Fruit fly (Drosophila melanogaster) whole organism, embryonic: ENCODE measurements around the gene Blos4.
A peak's percentile ranks its signal among the peaks of the same experiment; 100 is the strongest.

Experiments used
- Atf6 ChIP-seq: fragments of 200-800 bp; sonication (Bioruptor generic); IDR thresholded peaks from 2 replicates; pipeline ENCODE4 v1.3.6; 2022; ENCODE audit warnings: missing biosample characterization, missing genetic modification characterization
- CG11247 ChIP-seq: fragments of 200-800 bp; sonication (Bioruptor generic); IDR thresholded peaks from 2 replicates; pipeline ENCODE4 v1.3.6; 2022; ENCODE audit warnings: missing biosample characterization, missing genetic modification characterization
- CG12071 ChIP-seq: fragments of 200-800 bp; sonication (Bioruptor generic); optimal IDR thresholded peaks from 3 replicates; lab custom pipeline; 2018; ENCODE audit warnings: missing biosample characterization, mild to moderate bottlenecking, missing genetic modification characterization
- CG12155 ChIP-seq: fragments of 200-800 bp; sonication (Bioruptor generic); optimal IDR thresholded peaks from 3 replicates; lab custom pipeline; 2016; ENCODE audit warnings: missing biosample characterization, missing genetic modification characterization
- CG15514 ChIP-seq: fragments of 200-800 bp; sonication (Bioruptor generic); optimal IDR thresholded peaks from 3 replicates; lab custom pipeline; 2017; ENCODE audit warnings: missing biosample characterization, missing genetic modification characterization, mild to moderate bottlenecking, moderate library complexity, missing genetic modification reagents
- CG15696 ChIP-seq: fragments of 200-800 bp; sonication (Bioruptor generic); optimal IDR thresholded peaks from 2 replicates; lab custom pipeline; 2019; ENCODE audit warnings: missing biosample characterization, mild to moderate bottlenecking, missing genetic modification characterization, moderate library complexity
- CG16815 ChIP-seq: fragments of 200-800 bp; sonication (Bioruptor generic); optimal IDR thresholded peaks from 3 replicates; lab custom pipeline; 2017; ENCODE audit warnings: missing biosample characterization, mild to moderate bottlenecking, missing genetic modification characterization
- CG18011 ChIP-seq: fragments of 200-800 bp; sonication (Bioruptor generic); optimal IDR thresholded peaks from 2 replicates; lab custom pipeline; 2017; ENCODE audit warnings: missing biosample characterization, missing genetic modification characterization, mild to moderate bottlenecking, moderate library complexity, missing genotype
- CG2712 ChIP-seq: fragments of 200-800 bp; optimal IDR thresholded peaks from 3 replicates; lab custom pipeline; 2019; ENCODE audit warnings: missing biosample characterization, mild to moderate bottlenecking, missing genetic modification characterization, moderate library complexity
- CG34376 ChIP-seq: fragments of 200-800 bp; sonication (Bioruptor generic); optimal IDR thresholded peaks from 2 replicates; lab custom pipeline; 2018; ENCODE audit warnings: missing biosample characterization, mild to moderate bottlenecking, missing genetic modification characterization
- CG43689 ChIP-seq: fragments of 200-800 bp; sonication (Bioruptor generic); IDR thresholded peaks from 2 replicates; pipeline ENCODE4 v1.3.6; 2022; ENCODE audit warnings: missing biosample characterization, missing genetic modification characterization
- CG4404 ChIP-seq: fragments of 200-800 bp; sonication (Bioruptor generic); IDR thresholded peaks from 2 replicates; pipeline ENCODE4 v1.3.6; 2022; ENCODE audit warnings: missing biosample characterization, missing genetic modification characterization
- CG4617 ChIP-seq: fragments of 200-800 bp; sonication (Bioruptor generic); optimal IDR thresholded peaks from 3 replicates; lab custom pipeline; 2016; ENCODE audit warnings: missing biosample characterization, missing genetic modification characterization, borderline replicate concordance
- CG8388 ChIP-seq: fragments of 200-800 bp; sonication (Bioruptor generic); optimal IDR thresholded peaks from 2 replicates; lab custom pipeline; 2019; ENCODE audit warnings: missing biosample characterization, mild to moderate bottlenecking, missing genetic modification characterization, moderate library complexity
- CG9609 ChIP-seq: fragments of 200-800 bp; sonication (Bioruptor generic); optimal IDR thresholded peaks from 3 replicates; lab custom pipeline; 2016; ENCODE audit warnings: missing biosample characterization, missing genetic modification characterization
- Dad ChIP-seq: fragments of 200-800 bp; sonication (Bioruptor generic); optimal IDR thresholded peaks from 3 replicates; lab custom pipeline; 2016; ENCODE audit warnings: missing biosample characterization, missing genetic modification characterization
- Dip2 ChIP-seq: fragments of 200-800 bp; sonication (Bioruptor generic); IDR thresholded peaks from 2 replicates; pipeline ENCODE4 v1.3.6; 2022; ENCODE audit warnings: missing biosample characterization, missing genetic modification characterization
- Hmx ChIP-seq: fragments of 200-800 bp; sonication (Bioruptor generic); optimal IDR thresholded peaks from 2 replicates; lab custom pipeline; 2016; ENCODE audit warnings: missing biosample characterization, missing genetic modification characterization
- Hr51 ChIP-seq, 2 experiments: fragments of 200-800 bp; sonication (Bioruptor generic); optimal IDR thresholded peaks; 2 replicates in 1 of 2; 3 replicates in 1 of 2; lab custom pipeline; 2016 to 2018; ENCODE audit warnings: missing biosample characterization in 2 of 2, missing genetic modification characterization in 2 of 2, mild to moderate bottlenecking in 1 of 2, moderate library complexity in 1 of 2
- Hr78 ChIP-seq, 2 experiments: fragments of 200-800 bp in 1 of 2; fragments of >200 bp in 1 of 2; sonication (Bioruptor generic) in 1 of 2; optimal IDR thresholded peaks; 2 replicates each; lab custom pipeline; 2017 to 2019; ENCODE audit warnings: missing biosample characterization in 2 of 2, missing genetic modification characterization in 2 of 2, mild to moderate bottlenecking in 1 of 2, moderate library complexity in 1 of 2
- Lim3 ChIP-seq: fragments of 200-800 bp; sonication (Bioruptor generic); IDR thresholded peaks from 2 replicates; pipeline ENCODE4 v1.3.6; 2022; ENCODE audit warnings: missing biosample characterization, missing genetic modification characterization
- Mrtf ChIP-seq: fragments of 200-800 bp; sonication (Bioruptor generic); IDR thresholded peaks from 3 replicates; pipeline ENCODE4 v1.3.6; 2022; ENCODE audit warnings: missing biosample characterization, missing genetic modification characterization
- Myb ChIP-seq: fragments of 200-800 bp; sonication (Bioruptor generic); optimal IDR thresholded peaks from 2 replicates; lab custom pipeline; 2016; ENCODE audit warnings: missing biosample characterization, missing genetic modification characterization
- Opbp ChIP-seq: fragments of 200-800 bp; sonication (Bioruptor generic); IDR thresholded peaks from 3 replicates; pipeline ENCODE4 v1.3.6; 2022; ENCODE audit warnings: missing biosample characterization, missing genetic modification characterization; ENCODE audit not compliant: partially characterized antibody
- Rfx ChIP-seq: fragments of 200-800 bp; sonication (Bioruptor generic); IDR thresholded peaks from 2 replicates; pipeline ENCODE4 v1.3.6; 2022; ENCODE audit warnings: missing biosample characterization, missing genetic modification characterization
- Scr ChIP-seq: fragments of 200-800 bp; sonication (Bioruptor generic); IDR thresholded peaks from 2 replicates; pipeline ENCODE4 v1.3.6; 2022; ENCODE audit warnings: missing biosample characterization, missing genetic modification characterization; ENCODE audit not compliant: partially characterized antibody
- Ssrp ChIP-seq: fragments of 200-800 bp; sonication (Bioruptor generic); optimal IDR thresholded peaks from 2 replicates; lab custom pipeline; 2018; ENCODE audit warnings: missing biosample characterization, mild to moderate bottlenecking, missing genetic modification characterization, moderate library complexity
- Taf1 ChIP-seq: fragments of 200-800 bp; sonication (Bioruptor generic); IDR thresholded peaks from 2 replicates; pipeline ENCODE4 v1.3.6; 2022; ENCODE audit warnings: missing biosample characterization, missing genetic modification characterization
- aop ChIP-seq: fragments of 200-800 bp; sonication (Bioruptor generic); IDR thresholded peaks from 2 replicates; pipeline ENCODE4 v1.3.6; 2022; ENCODE audit warnings: missing biosample characterization, missing genetic modification characterization
- btn ChIP-seq: fragments of 200-800 bp; sonication (Bioruptor generic); optimal IDR thresholded peaks from 2 replicates; lab custom pipeline; 2016; ENCODE audit warnings: missing biosample characterization, missing genetic modification characterization
- cad ChIP-seq: fragments of >200 bp; optimal IDR thresholded peaks from 2 replicates; lab custom pipeline; 2017; ENCODE audit warnings: missing biosample characterization, missing genetic modification characterization
- cg ChIP-seq: fragments of 200-800 bp; sonication (Bioruptor generic); optimal IDR thresholded peaks from 3 replicates; lab custom pipeline; 2019; ENCODE audit warnings: missing biosample characterization, mild to moderate bottlenecking, missing genetic modification characterization, moderate library complexity
- chinmo ChIP-seq: fragments of 200-800 bp; sonication (Bioruptor generic); IDR thresholded peaks from 4 replicates; pipeline ENCODE4 v1.3.6; 2022; ENCODE audit warnings: missing biosample characterization, missing genetic modification characterization; ENCODE audit not compliant: partially characterized antibody
- gcm2 ChIP-seq: fragments of 200-800 bp; sonication (Bioruptor generic); optimal IDR thresholded peaks from 2 replicates; lab custom pipeline; 2016; ENCODE audit warnings: missing biosample characterization, missing genetic modification characterization
- hb ChIP-seq: fragments of 200-800 bp; sonication (Bioruptor generic); IDR thresholded peaks from 3 replicates; pipeline ENCODE4 v1.3.6; 2022; ENCODE audit warnings: missing biosample characterization, missing genetic modification characterization; ENCODE audit not compliant: partially characterized antibody
- her ChIP-seq: fragments of 200-800 bp; sonication (Bioruptor generic); optimal IDR thresholded peaks from 2 replicates; lab custom pipeline; 2016; ENCODE audit warnings: missing biosample characterization, missing genetic modification characterization
- lilli ChIP-seq: fragments of 200-800 bp; sonication (Bioruptor generic); optimal IDR thresholded peaks from 3 replicates; lab custom pipeline; 2016; ENCODE audit warnings: missing biosample characterization, missing genetic modification characterization
- lov ChIP-seq, 2 experiments: fragments of 200-800 bp in 1 of 2; fragments of >200 bp in 1 of 2; sonication (Bioruptor generic) in 1 of 2; IDR thresholded peaks in 1 of 2; optimal IDR thresholded peaks in 1 of 2; 2 replicates in 1 of 2; 3 replicates in 1 of 2; pipeline versions ENCODE4 v1.3.6 to Lab custom; 2017 to 2022; ENCODE audit warnings: missing biosample characterization in 1 of 2, missing genetic modification characterization in 1 of 2
- nom ChIP-seq: fragments of 200-800 bp; sonication (Bioruptor generic); optimal IDR thresholded peaks from 2 replicates; lab custom pipeline; 2017; ENCODE audit warnings: missing biosample characterization, missing genetic modification characterization, mild to moderate bottlenecking, moderate library complexity, missing genetic modification reagents
- org-1 ChIP-seq: fragments of 200-800 bp; sonication (Bioruptor generic); optimal IDR thresholded peaks from 2 replicates; lab custom pipeline; 2017; ENCODE audit warnings: missing biosample characterization, missing genetic modification characterization
- pum ChIP-seq: fragments of 200-800 bp; sonication (Bioruptor generic); optimal IDR thresholded peaks from 2 replicates; lab custom pipeline; 2016; ENCODE audit warnings: missing biosample characterization, missing genetic modification characterization
- pzg ChIP-seq: fragments of 200-800 bp; sonication (Bioruptor generic); optimal IDR thresholded peaks from 3 replicates; lab custom pipeline; 2018; ENCODE audit warnings: missing biosample characterization, mild to moderate bottlenecking, missing genetic modification characterization, moderate library complexity
- sc ChIP-seq, 3 experiments: fragments of >200 bp in 2 of 3; fragments of 200-800 bp in 1 of 3; sonication (Bioruptor generic) in 1 of 3; optimal IDR thresholded peaks; 2 replicates in 2 of 3; 3 replicates in 1 of 3; lab custom pipeline; 2017; ENCODE audit warnings: mild to moderate bottlenecking in 1 of 3, missing biosample characterization in 1 of 3, missing genetic modification characterization in 1 of 3, missing genetic modification reagents in 1 of 3
- sqz ChIP-seq: fragments of 200-800 bp; sonication (Bioruptor generic); optimal IDR thresholded peaks from 3 replicates; lab custom pipeline; 2018; ENCODE audit warnings: missing biosample characterization, mild to moderate bottlenecking, missing genetic modification characterization
- stc ChIP-seq: fragments of 200-800 bp; sonication (Bioruptor generic); IDR thresholded peaks from 2 replicates; pipeline ENCODE4 v1.3.6; 2022; ENCODE audit warnings: missing biosample characterization, missing genetic modification characterization
- vfl ChIP-seq: fragments of 200-800 bp; sonication (Bioruptor generic); optimal IDR thresholded peaks from 2 replicates; lab custom pipeline; 2016; ENCODE audit warnings: missing biosample characterization, missing genetic modification characterization
- wek ChIP-seq: fragments of 200-800 bp; sonication (Bioruptor generic); optimal IDR thresholded peaks from 3 replicates; lab custom pipeline; 2018; ENCODE audit warnings: missing biosample characterization, mild to moderate bottlenecking, missing genetic modification characterization, moderate library complexity
- zen ChIP-seq: fragments of 200-800 bp; sonication (Bioruptor generic); optimal IDR thresholded peaks from 3 replicates; lab custom pipeline; 2018; ENCODE audit warnings: missing biosample characterization, mild to moderate bottlenecking, missing genetic modification characterization, moderate library complexity

The Blos4 gene

DNA sequence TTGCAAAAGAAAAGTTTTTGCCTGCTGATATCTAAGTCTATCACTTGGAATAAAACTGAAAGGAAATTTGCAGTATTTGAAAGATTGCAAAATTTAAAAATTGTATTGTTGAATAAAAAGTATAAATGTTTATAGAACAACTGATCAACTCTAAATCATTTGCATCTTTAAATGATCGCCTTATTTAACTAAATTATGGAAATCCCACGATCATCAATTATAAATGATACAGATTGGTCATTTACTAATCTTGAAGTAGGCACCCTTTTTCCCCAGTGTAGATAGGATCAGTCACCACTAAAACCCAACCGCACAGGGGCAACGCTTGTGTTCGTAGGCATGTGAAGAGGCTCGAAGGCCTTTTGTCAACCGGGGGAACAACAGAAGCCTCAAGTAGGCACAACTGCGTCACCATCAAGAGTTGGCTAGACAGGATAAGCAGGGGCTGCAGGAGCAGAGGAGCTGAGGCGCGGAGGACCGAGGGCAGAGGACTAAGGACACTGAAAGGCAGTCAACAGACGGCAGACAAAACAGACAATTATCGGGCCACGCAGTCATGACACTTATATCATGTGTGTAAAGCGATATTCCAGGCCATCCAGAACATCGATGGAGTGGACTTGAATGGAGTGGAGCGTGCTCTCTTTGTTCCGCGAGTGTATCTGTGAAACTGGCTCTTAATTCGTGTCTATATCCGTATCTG lies 30.9 kb upstream of the Blos4 start (continued):
- TF ChIP-seq CG4404 (GFP tag; lab: Robert Waterston, UW) (peak; percentile 72; the same call in 1 of the 2 replicates), org-1 (GFP tag; lab: Kevin White, UChicago) (peak; percentile 39), CG18011 (GFP tag; lab: Kevin White, UChicago) (no peak), stc (GFP tag; lab: Robert Waterston, UW) (no peak), CG15696 (tag; lab: Kevin White, UChicago) (peak; percentile 90), Myb (GFP tag; lab: Kevin White, UChicago) (no peak), Lim3 (GFP tag; lab: Robert Waterston, UW) (no peak), aop (GFP tag; lab: Robert Waterston, UW) (no peak), sqz (no peak), sc (optimal IDR thresholded peaks at IDR 0.05; lab: Kevin White, UChicago) (no peak), sc (GFP tag; optimal IDR thresholded peaks at IDR 0.05; lab: Kevin White, UChicago) (peak; percentile 24), Scr (GFP tag; lab: Robert Waterston, UW) (no peak), Hr51 (GFP tag; optimal IDR thresholded peaks at IDR 0.05; lab: Kevin White, UChicago) (no peak), her (GFP tag; lab: Kevin White, UChicago) (no peak), zen (tag; lab: Kevin White, UChicago) (peak; percentile 83), hb (GFP tag; lab: Robert Waterston, UW) (no peak), pum (GFP tag; lab: Kevin White, UChicago) (no peak), pzg (GFP tag; lab: Kevin White, UChicago) (no peak), cg (GFP tag; lab: Kevin White, UChicago) (no peak), CG12071 (no peak), Atf6 (GFP tag; lab: Robert Waterston, UW) (no peak), gcm2 (GFP tag; lab: Kevin White, UChicago) (no peak), Ssrp (peak; percentile 28), CG11247 (GFP tag; lab: Robert Waterston, UW) (no peak), Hr78 (GFP tag; optimal IDR thresholded peaks at IDR 0.05; lab: Kevin White, UChicago) (no peak), lilli (GFP tag; lab: Kevin White, UChicago) (peak; percentile 19), chinmo (GFP tag; lab: Robert Waterston, UW) (no peak), CG43689 (GFP tag; lab: Robert Waterston, UW) (no peak; the same call in 1 of the 2 replicates), lov (optimal IDR thresholded peaks at IDR 0.05; lab: Kevin White, UChicago) (no peak), lov (GFP tag; IDR thresholded peaks at IDR 0.05; lab: Robert Waterston, UW) (no peak), CG9609 (GFP tag; lab: Kevin White, UChicago) (no peak), Opbp (GFP tag; lab: Robert Waterston, UW) (no peak), Hmx (GFP tag; lab: Kevin White, UChicago) (no peak), CG8388 (GFP tag; lab: Kevin White, UChicago) (peak; percentile 41), Dad (no peak), vfl (GFP tag; lab: Kevin White, UChicago) (no peak), CG4617 (no peak), CG16815 (peak; percentile 61), nom (GFP tag; lab: Kevin White, UChicago) (peak; percentile 30), cad (GFP tag; lab: Kevin White, UChicago) (no peak), Taf1 (GFP tag; lab: Robert Waterston, UW) (no peak), Mrtf (no peak), Dip2 (no peak), Rfx (no peak), CG2712 (peak; percentile 78), CG12155 (GFP tag; lab: Kevin White, UChicago) (no peak), wek (GFP tag; lab: Kevin White, UChicago) (no peak), CG34376 (GFP tag; lab: Kevin White, UChicago) (no peak), btn (no peak), CG15514 (GFP tag; lab: Kevin White, UChicago) (no peak)
